Worm (Caenorhabditis elegans): ENCODE data around the gene R05G6.3.

DNA sequence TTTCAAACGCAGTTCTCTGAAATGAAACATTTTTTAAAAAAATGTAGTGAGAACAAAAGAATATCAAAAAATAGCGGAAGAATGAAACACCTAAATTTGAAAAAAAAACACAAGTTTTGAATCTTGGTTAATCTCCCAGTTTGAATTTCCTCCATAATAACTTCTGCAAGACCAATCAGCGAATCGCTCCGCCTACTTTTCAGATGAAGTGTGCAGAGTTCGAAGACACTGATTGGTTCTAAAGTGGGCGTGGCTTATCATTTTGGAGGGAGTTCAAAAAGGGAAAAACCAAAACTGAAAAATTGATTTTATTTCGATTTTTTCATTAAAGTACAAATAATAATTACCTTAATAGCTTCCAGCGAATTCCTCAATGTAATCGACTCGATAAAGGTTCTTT, 5.5 kb upstream of the R05G6.3 start:
- TF ChIP-seq unc-120 (tag; optimal IDR thresholded peaks at IDR 0.05; ENCODE audit: poor library complexity, severe bottlenecking): no peak
- TF ChIP-seq tbx-8 (GFP tag; optimal IDR thresholded peaks at IDR 0.05): no peak
- no peak for TF ChIP-seq ceh-39 (tag; optimal IDR thresholded peaks at IDR 0.05)
- no peak for TF ChIP-seq hlh-1 (tag; optimal IDR thresholded peaks at IDR 0.05)
